Worm (Caenorhabditis elegans): ENCODE data around the gene ttr-32.

DNA sequence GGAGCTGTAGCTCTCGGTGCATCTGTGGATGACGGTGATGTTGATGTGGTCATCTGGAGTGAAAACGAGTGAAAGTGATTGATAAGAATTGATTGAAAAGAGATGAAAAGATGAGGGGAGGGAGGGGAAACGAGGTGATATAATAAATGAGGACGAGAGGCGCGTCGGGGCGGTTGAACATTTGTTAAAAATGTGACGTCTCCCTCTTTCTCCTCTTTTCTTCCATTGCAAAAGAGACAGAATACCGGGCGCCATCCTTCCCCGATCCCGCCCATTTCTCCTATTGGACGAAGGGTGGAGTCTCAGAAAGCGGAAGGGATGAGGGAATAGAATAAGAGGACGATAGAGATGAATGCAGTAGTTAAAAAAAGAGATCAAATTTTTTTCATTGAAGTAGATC lies 31.6 kb upstream of the ttr-32 start:
- TF ChIP-seq zip-5 (tag; optimal IDR thresholded peaks at IDR 0.05) (no peak), ceh-31 (tag; optimal IDR thresholded peaks at IDR 0.05) (no peak), eyg-1 (tag; optimal IDR thresholded peaks at IDR 0.05) (no peak), nfya-1 (tag; optimal IDR thresholded peaks at IDR 0.05) (peak; percentile 95), ceh-6 (GFP tag; optimal IDR thresholded peaks at IDR 0.05) (no peak), pag-3 (tag; optimal IDR thresholded peaks at IDR 0.05; ENCODE audit: borderline replicate concordance) (no peak), Y22D7AL.16 (tag; optimal IDR thresholded peaks at IDR 0.05) (no peak), ceh-19 (GFP tag; optimal IDR thresholded peaks at IDR 0.05) (no peak)

Measured in whole organism, late embryonic.